Fruit fly (Drosophila melanogaster) whole organism, embryonic: ENCODE results near the gene CG44158.
A peak's percentile ranks its signal among the peaks of the same experiment; 100 is the strongest.

Source experiments
- B-H2 ChIP-seq: fragments of 200-800 bp; sonication (Bioruptor generic); optimal IDR thresholded peaks from 2 replicates; lab custom pipeline; 2018; ENCODE audit warnings: missing biosample characterization, mild to moderate bottlenecking, missing genetic modification characterization
- CG11695 ChIP-seq: fragments of 200-800 bp; sonication (Bioruptor generic); IDR thresholded peaks from 3 replicates; pipeline ENCODE4 v1.3.6; 2022; ENCODE audit warnings: missing biosample characterization, missing genetic modification characterization
- CG13424 ChIP-seq: fragments of 200-800 bp; sonication (Bioruptor generic); optimal IDR thresholded peaks from 2 replicates; lab custom pipeline; 2019; ENCODE audit warnings: missing biosample characterization, mild to moderate bottlenecking, missing genetic modification characterization, moderate library complexity
- CG14441 ChIP-seq: fragments of 200-800 bp; sonication (Bioruptor generic); IDR thresholded peaks from 2 replicates; pipeline ENCODE4 v1.3.6; 2022; ENCODE audit warnings: missing biosample characterization, missing genetic modification characterization
- CG17568 ChIP-seq: fragments of 200-800 bp; sonication (Bioruptor generic); optimal IDR thresholded peaks from 2 replicates; lab custom pipeline; 2018; ENCODE audit warnings: missing biosample characterization, mild to moderate bottlenecking, missing genetic modification characterization, moderate library complexity
- CG17802 ChIP-seq: fragments of 200-800 bp; sonication (Bioruptor generic); optimal IDR thresholded peaks from 2 replicates; lab custom pipeline; 2018; ENCODE audit warnings: missing biosample characterization, mild to moderate bottlenecking, missing genetic modification characterization, moderate library complexity
- CG30020 ChIP-seq: fragments of 200-800 bp; optimal IDR thresholded peaks from 2 replicates; lab custom pipeline; 2019; ENCODE audit warnings: missing biosample characterization, mild to moderate bottlenecking, missing genetic modification characterization, moderate library complexity
- CG6654 ChIP-seq: fragments of 200-800 bp; sonication (Bioruptor generic); optimal IDR thresholded peaks from 2 replicates; lab custom pipeline; 2017; ENCODE audit warnings: missing biosample characterization, mild to moderate bottlenecking, missing genetic modification characterization
- CG6689 ChIP-seq: fragments of 200-800 bp; sonication (Bioruptor generic); IDR thresholded peaks from 2 replicates; pipeline ENCODE4 v1.3.6; 2022; ENCODE audit warnings: missing biosample characterization, missing genetic modification characterization
- Dref ChIP-seq: fragments of 200-800 bp; sonication (Bioruptor generic); IDR thresholded peaks from 2 replicates; pipeline ENCODE4 v1.3.6; 2022; ENCODE audit warnings: missing biosample characterization, missing genetic modification characterization
- ERR ChIP-seq: fragments of 200-800 bp; sonication (Bioruptor generic); optimal IDR thresholded peaks from 2 replicates; lab custom pipeline; 2016; ENCODE audit warnings: missing biosample characterization, missing genetic modification characterization
- Gsc ChIP-seq: fragments of 200-800 bp; sonication (Bioruptor generic); IDR thresholded peaks from 2 replicates; pipeline ENCODE4 v1.3.6; 2022; ENCODE audit warnings: missing biosample characterization, missing genetic modification characterization
- HLH4C ChIP-seq: fragments of 200-800 bp; sonication (Bioruptor generic); IDR thresholded peaks from 3 replicates; pipeline ENCODE4 v1.3.6; 2022; ENCODE audit warnings: missing biosample characterization, missing genetic modification characterization; ENCODE audit not compliant: partially characterized antibody
- Hsf ChIP-seq: fragments of 200-800 bp; sonication (Bioruptor generic); optimal IDR thresholded peaks from 3 replicates; lab custom pipeline; 2016; ENCODE audit warnings: missing biosample characterization, missing genetic modification characterization
- Meics ChIP-seq: fragments of 200-800 bp; sonication (Bioruptor generic); optimal IDR thresholded peaks from 2 replicates; lab custom pipeline; 2017; ENCODE audit warnings: missing biosample characterization, mild to moderate bottlenecking, missing genetic modification characterization
- Mes4 ChIP-seq: fragments of 200-800 bp; sonication (Bioruptor generic); optimal IDR thresholded peaks from 2 replicates; lab custom pipeline; 2016; ENCODE audit warnings: missing biosample characterization, missing genetic modification characterization
- NFAT ChIP-seq: fragments of 200-800 bp; sonication (Bioruptor generic); IDR thresholded peaks from 2 replicates; pipeline ENCODE4 v1.3.6; 2022; ENCODE audit warnings: missing biosample characterization, missing genetic modification characterization
- Pdp1 ChIP-seq, 2 experiments: fragments of 200-800 bp; sonication (Bioruptor generic); optimal IDR thresholded peaks; 3 replicates each; lab custom pipeline; 2016; ENCODE audit warnings: missing biosample characterization in 2 of 2, missing genetic modification characterization in 2 of 2, mild to moderate bottlenecking in 1 of 2, moderate library complexity in 1 of 2
- amos ChIP-seq: fragments of 200-800 bp; sonication (Bioruptor generic); IDR thresholded peaks from 2 replicates; pipeline ENCODE4 v1.3.6; 2022; ENCODE audit warnings: missing biosample characterization, missing genetic modification characterization; ENCODE audit not compliant: partially characterized antibody
- ara ChIP-seq: fragments of 200-800 bp; sonication (Bioruptor generic); IDR thresholded peaks from 2 replicates; pipeline ENCODE4 v1.3.6; 2022; ENCODE audit warnings: missing biosample characterization, missing genetic modification characterization
- bigmax ChIP-seq: fragments of 200-800 bp; sonication (Bioruptor generic); optimal IDR thresholded peaks from 2 replicates; lab custom pipeline; 2018; ENCODE audit warnings: missing biosample characterization, mild to moderate bottlenecking, missing genetic modification characterization
- ci ChIP-seq: fragments of 200-800 bp; sonication (Bioruptor generic); IDR thresholded peaks from 3 replicates; pipeline ENCODE4 v1.3.6; 2022; ENCODE audit warnings: missing biosample characterization, missing genetic modification characterization
- crol ChIP-seq: fragments of 200-800 bp; sonication (Bioruptor generic); IDR thresholded peaks from 2 replicates; pipeline ENCODE4 v1.3.6; 2022; ENCODE audit warnings: missing biosample characterization, missing genetic modification characterization
- exex ChIP-seq: fragments of 200-800 bp; sonication (Bioruptor generic); optimal IDR thresholded peaks from 4 replicates; lab custom pipeline; 2018; ENCODE audit warnings: missing biosample characterization, mild to moderate bottlenecking, missing genetic modification characterization, moderate library complexity
- fu2 ChIP-seq: fragments of 200-800 bp; sonication (Bioruptor generic); optimal IDR thresholded peaks from 2 replicates; lab custom pipeline; 2016; ENCODE audit warnings: missing biosample characterization, missing genetic modification characterization
- gce ChIP-seq: fragments of 200-800 bp; sonication (Bioruptor generic); IDR thresholded peaks from 3 replicates; pipeline ENCODE4 v1.3.6; 2022; ENCODE audit warnings: missing biosample characterization, missing genetic modification characterization
- gcm ChIP-seq: fragments of 200-800 bp; sonication (Bioruptor generic); optimal IDR thresholded peaks from 2 replicates; lab custom pipeline; 2019; ENCODE audit warnings: missing biosample characterization, mild to moderate bottlenecking, missing genetic modification characterization, moderate library complexity
- kah ChIP-seq: fragments of 200-800 bp; sonication (Bioruptor generic); optimal IDR thresholded peaks from 2 replicates; lab custom pipeline; 2018; ENCODE audit warnings: missing biosample characterization, mild to moderate bottlenecking, missing genetic modification characterization
- lbe ChIP-seq: fragments of 200-800 bp; sonication (Bioruptor generic); optimal IDR thresholded peaks from 2 replicates; lab custom pipeline; 2016; ENCODE audit warnings: missing biosample characterization, mild to moderate bottlenecking, missing genetic modification characterization
- lmd ChIP-seq: fragments of 200-800 bp; sonication (Bioruptor generic); IDR thresholded peaks from 2 replicates; pipeline ENCODE4 v1.3.6; 2022; ENCODE audit warnings: missing biosample characterization, missing genetic modification characterization
- luna ChIP-seq: fragments of 200-800 bp; sonication (Bioruptor generic); optimal IDR thresholded peaks from 2 replicates; lab custom pipeline; 2016; ENCODE audit warnings: missing biosample characterization, missing genetic modification characterization
- nom ChIP-seq: fragments of 200-800 bp; sonication (Bioruptor generic); optimal IDR thresholded peaks from 2 replicates; lab custom pipeline; 2017; ENCODE audit warnings: missing biosample characterization, missing genetic modification characterization, mild to moderate bottlenecking, moderate library complexity, missing genetic modification reagents
- peb ChIP-seq: fragments of 200-800 bp; sonication (Bioruptor generic); IDR thresholded peaks from 2 replicates; pipeline ENCODE4 v1.3.6; 2022; ENCODE audit warnings: missing biosample characterization, missing genetic modification characterization
- pnt ChIP-seq: fragments of 200-800 bp; sonication (Bioruptor generic); optimal IDR thresholded peaks from 3 replicates; lab custom pipeline; 2016; ENCODE audit warnings: missing biosample characterization, missing genetic modification characterization
- slou ChIP-seq: fragments of 200-800 bp; sonication (Bioruptor generic); optimal IDR thresholded peaks from 3 replicates; lab custom pipeline; 2016; ENCODE audit warnings: missing biosample characterization, missing genetic modification characterization

Gene CG44158

DNA sequence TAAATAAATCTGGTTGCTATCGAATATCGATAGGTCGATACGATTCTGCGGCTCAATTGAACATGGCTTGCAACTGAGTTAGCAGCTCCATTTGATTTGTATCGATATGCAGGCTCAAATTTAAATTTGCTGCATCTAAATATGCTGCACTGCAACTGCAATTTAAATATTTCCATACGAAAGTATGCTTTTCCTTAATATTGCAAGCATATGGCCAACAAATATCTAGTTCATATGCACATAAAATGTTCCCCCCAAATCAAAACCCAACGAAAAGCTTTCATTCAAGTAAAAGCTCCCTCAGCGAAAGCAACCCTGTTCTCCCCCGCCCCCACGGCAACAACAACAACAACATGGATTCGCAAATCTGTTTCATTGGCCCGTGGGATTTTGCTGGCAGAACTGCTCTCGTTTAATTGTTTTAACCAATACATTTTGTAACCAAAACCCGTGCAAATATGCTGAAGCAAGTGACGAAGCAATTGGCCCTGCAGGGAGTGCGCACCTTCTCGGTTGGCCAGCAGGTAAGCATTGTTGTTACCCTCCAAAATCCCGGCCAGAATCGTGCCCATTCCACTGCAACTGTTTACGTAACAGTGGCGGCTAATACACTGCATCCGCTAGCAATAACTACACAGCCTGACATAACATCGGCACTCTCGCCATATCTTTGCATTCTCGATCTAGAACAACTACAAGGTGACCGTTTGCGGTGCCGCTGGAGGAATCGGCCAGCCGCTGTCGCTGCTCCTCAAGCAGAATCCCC, 17.6 kb downstream of the CG44158 start, which contains the start of the genes CG7168 and Mdh2 (continued):
- TF ChIP-seq luna (no peak), lbe (no peak), Gsc (no peak), CG30020 (tag; lab: Kevin White, UChicago) (peak; percentile 31), CG6689 (GFP tag; lab: Robert Waterston, UW) (no peak), pnt (GFP tag; lab: Kevin White, UChicago) (no peak), peb (GFP tag; lab: Robert Waterston, UW) (no peak), Meics (no peak), NFAT (GFP tag; lab: Robert Waterston, UW) (no peak), slou (GFP tag; lab: Kevin White, UChicago) (no peak), lmd (no peak; the same call in 1 of the 2 replicates)
- TF ChIP-seq, all 482 proteins: peak for 100

DNA sequence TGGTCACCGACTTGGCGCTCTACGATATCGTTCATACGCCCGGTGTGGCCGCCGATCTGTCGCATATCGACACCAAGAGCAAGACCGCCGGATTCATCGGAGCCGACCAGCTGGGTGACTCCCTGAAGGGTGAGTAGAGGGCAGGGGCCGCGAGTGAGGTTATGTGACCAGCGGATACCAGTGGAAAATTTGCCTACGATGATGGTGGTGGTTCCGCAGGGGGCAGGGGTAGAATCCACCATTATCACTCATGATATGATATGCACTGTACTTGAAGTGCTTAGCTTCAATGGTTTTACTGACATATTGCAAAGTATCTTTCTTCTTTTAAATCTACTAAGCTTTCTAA, 18.2 kb downstream of the CG44158 start:
- no peak for TF ChIP-seq amos (GFP tag; lab: Robert Waterston, UW)
- TF ChIP-seq ara (GFP tag; lab: Robert Waterston, UW), result 0 out of 2 replicates have a peak, but pooled peaks have one; percentile 25
- 0 out of 2 replicates have a peak, but pooled peaks have one; percentile 13 for TF ChIP-seq CG14441 (GFP tag; lab: Robert Waterston, UW)
- TF ChIP-seq CG17802 (tag; lab: Kevin White, UChicago), result no peak
- peak; percentile 75 for TF ChIP-seq NFAT (GFP tag; lab: Robert Waterston, UW)
- no peak for TF ChIP-seq CG17568 (GFP tag; lab: Kevin White, UChicago)
- TF ChIP-seq B-H2 (GFP tag; lab: Kevin White, UChicago), result no peak
- TF ChIP-seq CG13424 (tag; lab: Kevin White, UChicago), result no peak
- peak; percentile 18; the same call in 1 of the 2 replicates for TF ChIP-seq Dref (GFP tag; lab: Robert Waterston, UW)
- peak; percentile 94 for TF ChIP-seq bigmax (GFP tag; lab: Kevin White, UChicago)
- TF ChIP-seq fu2 (GFP tag; lab: Kevin White, UChicago), result peak; percentile 20
- 0 out of 3 replicates have a peak, but pooled peaks have one; percentile 20 for TF ChIP-seq HLH4C (GFP tag; lab: Robert Waterston, UW)
- TF ChIP-seq gcm (GFP tag; lab: Kevin White, UChicago), result peak; percentile 44
- 0 out of 3 replicates have a peak, but pooled peaks have one; percentile 39 for TF ChIP-seq CG11695
- TF ChIP-seq gce (GFP tag; lab: Robert Waterston, UW), result no peak
- peak; percentile 92 for TF ChIP-seq ERR (GFP tag; lab: Kevin White, UChicago)
- peak; percentile 86 for TF ChIP-seq crol (GFP tag; lab: Robert Waterston, UW)
- TF ChIP-seq ci, result 0 out of 3 replicates have a peak, but pooled peaks have one; percentile 44
- TF ChIP-seq Pdp1 (GFP tag; optimal IDR thresholded peaks at IDR 0.05; lab: Kevin White, UChicago), result peak in 1 of 2 experiments; percentile 24
- TF ChIP-seq, all 482 proteins: peak for 13

- TF ChIP-seq CG6654 (GFP tag; lab: Kevin White, UChicago) (no peak), nom (GFP tag; lab: Kevin White, UChicago) (peak; percentile 35), kah (GFP tag; lab: Kevin White, UChicago) (no peak), Mes4 (no peak), Hsf (GFP tag; lab: Kevin White, UChicago) (no peak), exex (peak; percentile 80)
Measured at dm6 chr3R:18227385-18227784, 18.8 kb downstream of the CG44158 start.
